Worm (Caenorhabditis elegans) whole organism, L1 larva: Measurements from ENCODE around the gene vps-54.

Experiments used
- C04F5.9 ChIP-seq: sonication (generic microtip); optimal IDR thresholded peaks from 2 replicates; lab custom pipeline; 2016; ENCODE audit warnings: missing genetic modification characterization, missing compliant biosample characterization
- C16A3.4 ChIP-seq: fragments of 150-350 bp; optimal IDR thresholded peaks from 2 replicates; lab custom pipeline; 2014; ENCODE audit warnings: missing biosample characterization, missing genetic modification characterization
- F16B12.6 ChIP-seq: fragments of 150-350 bp; optimal IDR thresholded peaks from 2 replicates; lab custom pipeline; 2014; ENCODE audit warnings: missing biosample characterization, missing genetic modification characterization
- aha-1 ChIP-seq: fragments of 150-350 bp; optimal IDR thresholded peaks from 2 replicates; lab custom pipeline; 2014; ENCODE audit warnings: missing biosample characterization, missing genetic modification characterization
- aly-2 ChIP-seq: fragments of 150-350 bp; optimal IDR thresholded peaks from 2 replicates; lab custom pipeline; 2014; ENCODE audit warnings: missing biosample characterization, missing genetic modification characterization
- ama-1 ChIP-seq: fragments of 150-350 bp; optimal IDR thresholded peaks from 2 replicates; lab custom pipeline; 2014
- blmp-1 ChIP-seq: fragments of 150-350 bp; optimal IDR thresholded peaks from 2 replicates; lab custom pipeline; 2014; ENCODE audit warnings: missing biosample characterization, missing genetic modification characterization
- ceh-8 ChIP-seq: fragments of 200-800 bp; sonication (Bioruptor generic); optimal IDR thresholded peaks from 2 replicates; lab custom pipeline; 2018; ENCODE audit warnings: mild to moderate bottlenecking, missing genetic modification characterization, moderate library complexity, missing compliant biosample characterization
- ceh-82 ChIP-seq, 3 experiments: fragments of 150-350 bp in 1 of 3; sonication (generic microtip) in 2 of 3; optimal IDR thresholded peaks; 2 replicates each; lab custom pipeline; 2014 to 2017; ENCODE audit warnings: missing biosample characterization in 3 of 3, missing genetic modification characterization in 3 of 3
- dpl-1 ChIP-seq, 3 experiments: fragments of 150-350 bp in 2 of 3; sonication (generic microtip) in 1 of 3; optimal IDR thresholded peaks; 2 replicates each; lab custom pipeline; 2014 to 2017; ENCODE audit warnings: missing biosample characterization in 3 of 3, missing genetic modification characterization in 3 of 3, missing genetic modification reagents in 3 of 3
- dsc-1 ChIP-seq: sonication (generic microtip); optimal IDR thresholded peaks from 2 replicates; lab custom pipeline; 2016; ENCODE audit warnings: mild to moderate bottlenecking, missing genetic modification characterization, missing compliant biosample characterization
- efl-1 ChIP-seq, 4 experiments: fragments of 150-350 bp; optimal IDR thresholded peaks in 3 of 4; peaks in 1 of 4; 1 replicate in 1 of 4; 2 replicates in 3 of 4; lab custom pipeline; 2014; ENCODE audit warnings: missing biosample characterization in 2 of 4, missing genetic modification characterization in 2 of 4, missing genetic modification reagents in 2 of 4
- efl-3 ChIP-seq: fragments of 200-800 bp; sonication (Bioruptor generic); optimal IDR thresholded peaks from 2 replicates; lab custom pipeline; 2018; ENCODE audit warnings: mild to moderate bottlenecking, missing genetic modification characterization, missing compliant biosample characterization
- egl-13 ChIP-seq: sonication (generic microtip); optimal IDR thresholded peaks from 2 replicates; lab custom pipeline; 2016; ENCODE audit warnings: missing genotype, missing genetic modification reagents, missing genetic modification characterization, missing compliant biosample characterization
- egl-27 ChIP-seq, 2 experiments: fragments of 150-350 bp in 1 of 2; sonication (generic microtip); optimal IDR thresholded peaks; 3 replicates each; lab custom pipeline; 2017 to 2018; ENCODE audit warnings: missing biosample characterization in 2 of 2, missing genetic modification characterization in 2 of 2, missing genetic modification reagents in 2 of 2
- elt-2 ChIP-seq: sonication (generic microtip); optimal IDR thresholded peaks from 2 replicates; lab custom pipeline; 2016; ENCODE audit warnings: missing genetic modification characterization, mild to moderate bottlenecking, inconsistent platforms, missing compliant biosample characterization, missing genetic modification reagents
- elt-3 ChIP-seq, 6 experiments: fragments of 150-350 bp in 1 of 6; sonication (generic microtip); optimal IDR thresholded peaks; 2 replicates each; lab custom pipeline; 2017 to 2018; ENCODE audit warnings: missing biosample characterization in 6 of 6, missing genetic modification characterization in 6 of 6, inconsistent platforms in 1 of 6
- ets-5 ChIP-seq: fragments of 200-800 bp; sonication (Bioruptor generic); IDR thresholded peaks from 2 replicates; pipeline ENCODE4 v1.3.6; 2022; ENCODE audit warnings: missing genetic modification characterization, missing compliant biosample characterization
- fkh-8 ChIP-seq: sonication (generic microtip); optimal IDR thresholded peaks from 2 replicates; lab custom pipeline; 2016; ENCODE audit warnings: mild to moderate bottlenecking, missing genetic modification characterization, missing compliant biosample characterization
- grh-1 ChIP-seq: fragments of 200-800 bp; sonication (Bioruptor generic); IDR thresholded peaks from 2 replicates; pipeline ENCODE4 v1.3.6; 2022; ENCODE audit warnings: missing genetic modification reagents, missing genetic modification characterization, missing compliant biosample characterization
- hlh-4 ChIP-seq: sonication (generic microtip); optimal IDR thresholded peaks from 2 replicates; lab custom pipeline; 2016; ENCODE audit warnings: mild to moderate bottlenecking, missing genetic modification characterization, missing compliant biosample characterization
- irx-1 ChIP-seq: sonication (generic microtip); optimal IDR thresholded peaks from 2 replicates; lab custom pipeline; 2016; ENCODE audit warnings: missing genetic modification characterization, missing compliant biosample characterization
- isw-1 ChIP-seq: fragments of 200-800 bp; sonication (Bioruptor generic); IDR thresholded peaks from 2 replicates; pipeline ENCODE4 v1.3.6; 2022; ENCODE audit warnings: missing genetic modification characterization, missing compliant biosample characterization
- jun-1 ChIP-seq: fragments of 150-350 bp; optimal IDR thresholded peaks from 2 replicates; lab custom pipeline; 2014; ENCODE audit warnings: missing biosample characterization, missing genetic modification reagents, missing genetic modification characterization
- lin-15B ChIP-seq: fragments of 150-350 bp; sonication (generic microtip); optimal IDR thresholded peaks from 3 replicates; lab custom pipeline; 2014; ENCODE audit warnings: missing biosample characterization, missing genetic modification characterization
- lin-39 ChIP-seq: fragments of 150-350 bp; optimal IDR thresholded peaks from 2 replicates; lab custom pipeline; 2014; ENCODE audit warnings: missing biosample characterization, missing genetic modification reagents, missing genetic modification characterization
- lir-3 ChIP-seq: sonication (generic microtip); optimal IDR thresholded peaks from 2 replicates; lab custom pipeline; 2016; ENCODE audit warnings: mild to moderate bottlenecking, missing genetic modification characterization, moderate library complexity, missing compliant biosample characterization; ENCODE audit not compliant: poor library complexity
- mab-9 ChIP-seq: fragments of 200-800 bp; sonication (Bioruptor generic); IDR thresholded peaks from 2 replicates; pipeline ENCODE4 v1.3.6; 2022; ENCODE audit warnings: missing genetic modification reagents, missing genetic modification characterization, missing compliant biosample characterization
- mdl-1 ChIP-seq, 2 experiments: fragments of 150-350 bp; optimal IDR thresholded peaks; 2 replicates each; lab custom pipeline; 2014 to 2017; ENCODE audit warnings: missing biosample characterization in 2 of 2, missing genetic modification characterization in 2 of 2, inconsistent platforms in 1 of 2
- mef-2 ChIP-seq: fragments of 150-350 bp; optimal IDR thresholded peaks from 2 replicates; lab custom pipeline; 2014; ENCODE audit warnings: missing biosample characterization, missing genetic modification characterization
- mep-1 ChIP-seq: fragments of 150-350 bp; optimal IDR thresholded peaks from 2 replicates; lab custom pipeline; 2014; ENCODE audit warnings: missing biosample characterization, missing genetic modification characterization
- nhr-20 ChIP-seq: sonication (generic microtip); optimal IDR thresholded peaks from 2 replicates; lab custom pipeline; 2016; ENCODE audit warnings: mild to moderate bottlenecking, missing genetic modification characterization, missing compliant biosample characterization
- nhr-237 ChIP-seq: fragments of 150-350 bp; optimal IDR thresholded peaks from 2 replicates; lab custom pipeline; 2014; ENCODE audit warnings: missing biosample characterization, missing genetic modification characterization
- nhr-28 ChIP-seq: fragments of 150-350 bp; optimal IDR thresholded peaks from 2 replicates; lab custom pipeline; 2014; ENCODE audit warnings: missing biosample characterization, missing genetic modification characterization
- nhr-71 ChIP-seq: sonication (generic microtip); optimal IDR thresholded peaks from 2 replicates; lab custom pipeline; 2016; ENCODE audit warnings: mild to moderate bottlenecking, missing genetic modification characterization, moderate library complexity, missing compliant biosample characterization
- nhr-76 ChIP-seq: sonication (generic microtip); optimal IDR thresholded peaks from 2 replicates; lab custom pipeline; 2017; ENCODE audit warnings: missing biosample characterization, missing genetic modification characterization
- nhr-77 ChIP-seq: fragments of 150-350 bp; optimal IDR thresholded peaks from 2 replicates; lab custom pipeline; 2014; ENCODE audit warnings: missing biosample characterization, missing genetic modification characterization
- nhr-90 ChIP-seq: sonication (generic microtip); optimal IDR thresholded peaks from 2 replicates; lab custom pipeline; 2016; ENCODE audit warnings: mild to moderate bottlenecking, missing genetic modification characterization, missing compliant biosample characterization; ENCODE audit not compliant: poor library complexity
- pax-3 ChIP-seq: fragments of 200-800 bp; sonication (Bioruptor generic); optimal IDR thresholded peaks from 2 replicates; lab custom pipeline; 2018; ENCODE audit warnings: mild to moderate bottlenecking, missing genetic modification characterization, moderate library complexity, missing compliant biosample characterization
- rnt-1 ChIP-seq: sonication (generic microtip); optimal IDR thresholded peaks from 2 replicates; lab custom pipeline; 2016; ENCODE audit warnings: mild to moderate bottlenecking, missing genetic modification characterization, moderate library complexity, missing compliant biosample characterization
- skn-1 ChIP-seq: fragments of 150-350 bp; optimal IDR thresholded peaks from 2 replicates; lab custom pipeline; 2014; ENCODE audit warnings: missing biosample characterization, missing genetic modification characterization
- snu-23 ChIP-seq: sonication (generic microtip); optimal IDR thresholded peaks from 2 replicates; lab custom pipeline; 2016; ENCODE audit warnings: missing genetic modification characterization, missing compliant biosample characterization
- tbx-2 ChIP-seq: sonication (generic microtip); optimal IDR thresholded peaks from 2 replicates; lab custom pipeline; 2016; ENCODE audit warnings: missing genetic modification characterization, missing compliant biosample characterization
- tlp-1 ChIP-seq: fragments of 150-350 bp; optimal IDR thresholded peaks from 2 replicates; lab custom pipeline; 2014; ENCODE audit warnings: missing biosample characterization, missing genetic modification characterization
- unc-130 ChIP-seq: fragments of 150-350 bp; optimal IDR thresholded peaks from 2 replicates; lab custom pipeline; 2017; ENCODE audit warnings: missing biosample characterization, missing genetic modification characterization, inconsistent platforms
- unc-62 ChIP-seq: fragments of 150-350 bp; optimal IDR thresholded peaks from 2 replicates; lab custom pipeline; 2014; ENCODE audit warnings: missing biosample characterization, missing genetic modification reagents, missing genetic modification characterization
- unc-98 ChIP-seq: fragments of 200-800 bp; sonication (Bioruptor generic); IDR thresholded peaks from 2 replicates; pipeline ENCODE4 v1.3.6; 2022; ENCODE audit warnings: missing genetic modification characterization, missing compliant biosample characterization
- vab-15 ChIP-seq: sonication (generic microtip); optimal IDR thresholded peaks from 2 replicates; lab custom pipeline; 2017; ENCODE audit warnings: missing genotype, mild to moderate bottlenecking, missing genetic modification characterization, missing compliant biosample characterization
- zag-1 ChIP-seq: fragments of 150-350 bp; optimal IDR thresholded peaks from 2 replicates; lab custom pipeline; 2014; ENCODE audit warnings: missing biosample characterization, missing genetic modification characterization
- zip-4 ChIP-seq: fragments of 200-800 bp; sonication (Bioruptor generic); optimal IDR thresholded peaks from 2 replicates; lab custom pipeline; 2018; ENCODE audit warnings: mild to moderate bottlenecking, missing genetic modification characterization, moderate library complexity, missing compliant biosample characterization
- ztf-11 ChIP-seq, 2 experiments: sonication (generic microtip); optimal IDR thresholded peaks; 2 replicates each; lab custom pipeline; 2016 to 2017; ENCODE audit warnings: missing genetic modification characterization in 2 of 2, missing biosample characterization in 1 of 2, missing compliant biosample characterization in 1 of 2

vps-54 gene

ce11 chrV:10578938-10579337 is 2.7 kb upstream of the vps-54 start, which contains the start of the genes erh-1 and lpd-9 (continued):
- TF ChIP-seq isw-1 (peak; percentile 72), mep-1 (peak; percentile 90), dsc-1 (tag; lab: Kevin White, UChicago) (peak; percentile 88), dpl-1 (GFP tag; optimal IDR thresholded peaks at IDR 0.05; lab: Kevin White, UChicago) (peak; percentile 75 to 83 (median 79)), elt-3 (tag; optimal IDR thresholded peaks at IDR 0.05; lab: Kevin White, UChicago) (peak in 1 of 6 experiments; percentile 34), efl-1 (optimal IDR thresholded peaks at IDR 0.05; lab: Kevin White, UChicago) (peak; percentile 76 to 83), efl-1 (GFP tag; optimal IDR thresholded peaks at IDR 0.05 in 1 of 2; lab: Kevin White, UChicago) (peak; percentile 77 to 98), nhr-237 (no peak), nhr-28 (tag; lab: Kevin White, UChicago) (no peak), grh-1 (GFP tag; lab: Robert Waterston, UW) (peak; percentile 81), pax-3 (peak; percentile 19), mdl-1 (tag; optimal IDR thresholded peaks at IDR 0.05; lab: Kevin White, UChicago) (peak in 1 of 2 experiments; percentile 25), lin-15B (peak; percentile 52), lin-39 (tag; lab: Kevin White, UChicago) (peak; percentile 70), tlp-1 (tag; lab: Kevin White, UChicago) (no peak), snu-23 (GFP tag; lab: Kevin White, UChicago) (peak; percentile 80), hlh-4 (tag; lab: Kevin White, UChicago) (no peak), ceh-8 (peak; percentile 51), unc-130 (peak; percentile 22), egl-27 (tag; optimal IDR thresholded peaks at IDR 0.05; lab: Kevin White, UChicago) (no peak), egl-13 (peak; percentile 75), vab-15 (tag; lab: Kevin White, UChicago) (no peak), unc-98 (no peak), irx-1 (tag; lab: Kevin White, UChicago) (peak; percentile 70), ets-5 (GFP tag; lab: Robert Waterston, UW) (no peak), aly-2 (tag; lab: Kevin White, UChicago) (peak; percentile 29), mef-2 (no peak), unc-62 (no peak), tbx-2 (peak; percentile 87), mab-9 (GFP tag; lab: Robert Waterston, UW) (peak; percentile 76), blmp-1 (tag; lab: Kevin White, UChicago) (peak; percentile 67), skn-1 (peak; percentile 74), nhr-71 (peak; percentile 87), zag-1 (tag; lab: Kevin White, UChicago) (no peak), ama-1 (lab: Kevin White, UChicago) (no peak), ztf-11 (tag; optimal IDR thresholded peaks at IDR 0.05; lab: Kevin White, UChicago) (peak in 1 of 2 experiments; percentile 74), C04F5.9 (tag; lab: Kevin White, UChicago) (peak; percentile 53), lir-3 (tag; lab: Kevin White, UChicago) (peak; percentile 6), ceh-82 (tag; optimal IDR thresholded peaks at IDR 0.05; lab: Kevin White, UChicago) (peak; percentile 77 to 84 (median 79)), nhr-77 (tag; lab: Kevin White, UChicago) (peak; percentile 67), nhr-90 (tag; lab: Kevin White, UChicago) (peak; percentile 85), aha-1 (tag; lab: Kevin White, UChicago) (peak; percentile 30), zip-4 (GFP tag; lab: Kevin White, UChicago) (peak; percentile 59), jun-1 (peak; percentile 53), nhr-20 (peak; percentile 82), rnt-1 (tag; lab: Kevin White, UChicago) (peak; percentile 89), fkh-8 (tag; lab: Kevin White, UChicago) (peak; percentile 55), nhr-76 (tag; lab: Kevin White, UChicago) (no peak), elt-2 (tag; lab: Kevin White, UChicago) (peak; percentile 73), F16B12.6 (tag; lab: Kevin White, UChicago) (peak; percentile 49), efl-3 (GFP tag; lab: Kevin White, UChicago) (no peak), C16A3.4 (tag; lab: Kevin White, UChicago) (peak; percentile 57)
- TF ChIP-seq, all 84 proteins: peak for 53
